Worm (Caenorhabditis elegans) whole organism, L1 larva: ENCODE measurements around the gene C54C6.4.

Experiments used
- C04F5.9 ChIP-seq: sonication (generic microtip); optimal IDR thresholded peaks from 2 replicates; lab custom pipeline; 2016; ENCODE audit warnings: missing genetic modification characterization, missing compliant biosample characterization
- aly-2 ChIP-seq: fragments of 150-350 bp; optimal IDR thresholded peaks from 2 replicates; lab custom pipeline; 2014; ENCODE audit warnings: missing biosample characterization, missing genetic modification characterization
- ceh-90 ChIP-seq: sonication (generic microtip); optimal IDR thresholded peaks from 2 replicates; lab custom pipeline; 2016; ENCODE audit warnings: missing genetic modification characterization, missing compliant biosample characterization
- elt-3 ChIP-seq, 6 experiments: fragments of 150-350 bp in 1 of 6; sonication (generic microtip); optimal IDR thresholded peaks; 2 replicates each; lab custom pipeline; 2017 to 2018; ENCODE audit warnings: missing biosample characterization in 6 of 6, missing genetic modification characterization in 6 of 6, inconsistent platforms in 1 of 6
- fkh-10 ChIP-seq: sonication (generic microtip); optimal IDR thresholded peaks from 2 replicates; lab custom pipeline; 2017; ENCODE audit warnings: missing biosample characterization, missing genetic modification reagents, missing genetic modification characterization
- fos-1 ChIP-seq: fragments of 150-350 bp; optimal IDR thresholded peaks from 2 replicates; lab custom pipeline; 2014; ENCODE audit warnings: missing biosample characterization, missing genetic modification characterization
- hpl-2 ChIP-seq: fragments of 150-350 bp; optimal IDR thresholded peaks from 2 replicates; lab custom pipeline; 2014; ENCODE audit warnings: missing biosample characterization, missing genetic modification reagents, missing genetic modification characterization
- isw-1 ChIP-seq: fragments of 200-800 bp; sonication (Bioruptor generic); IDR thresholded peaks from 2 replicates; pipeline ENCODE4 v1.3.6; 2022; ENCODE audit warnings: missing genetic modification characterization, missing compliant biosample characterization
- lin-15B ChIP-seq: fragments of 150-350 bp; sonication (generic microtip); optimal IDR thresholded peaks from 3 replicates; lab custom pipeline; 2014; ENCODE audit warnings: missing biosample characterization, missing genetic modification characterization
- nhr-20 ChIP-seq: sonication (generic microtip); optimal IDR thresholded peaks from 2 replicates; lab custom pipeline; 2016; ENCODE audit warnings: mild to moderate bottlenecking, missing genetic modification characterization, missing compliant biosample characterization
- nhr-237 ChIP-seq: fragments of 150-350 bp; optimal IDR thresholded peaks from 2 replicates; lab custom pipeline; 2014; ENCODE audit warnings: missing biosample characterization, missing genetic modification characterization
- nhr-77 ChIP-seq: fragments of 150-350 bp; optimal IDR thresholded peaks from 2 replicates; lab custom pipeline; 2014; ENCODE audit warnings: missing biosample characterization, missing genetic modification characterization
- sox-4 ChIP-seq: sonication (generic microtip); optimal IDR thresholded peaks from 2 replicates; lab custom pipeline; 2016; ENCODE audit warnings: missing genetic modification characterization, missing compliant biosample characterization
- xbp-1 ChIP-seq: sonication (generic microtip); optimal IDR thresholded peaks from 2 replicates; lab custom pipeline; 2016; ENCODE audit warnings: missing genetic modification characterization, missing compliant biosample characterization

ce11 chrIII:3569763-3570162 is 16.3 kb downstream of the C54C6.4 start:
- TF ChIP-seq fkh-10 (GFP tag; lab: Kevin White, UChicago) (no peak), fos-1 (tag; lab: Kevin White, UChicago) (no peak), ceh-90 (tag; lab: Kevin White, UChicago) (no peak), lin-15B (tag; lab: Kevin White, UChicago) (no peak), nhr-77 (tag; lab: Kevin White, UChicago) (no peak), nhr-237 (no peak), hpl-2 (GFP tag; lab: Kevin White, UChicago) (no peak), sox-4 (tag; lab: Kevin White, UChicago) (no peak), isw-1 (GFP tag; lab: Robert Waterston, UW) (no peak), nhr-20 (tag; lab: Kevin White, UChicago) (no peak), xbp-1 (tag; lab: Kevin White, UChicago) (no peak), elt-3 (tag; optimal IDR thresholded peaks at IDR 0.05; lab: Kevin White, UChicago) (no peak), C04F5.9 (tag; lab: Kevin White, UChicago) (no peak), aly-2 (tag; lab: Kevin White, UChicago) (no peak)
